Worm (Caenorhabditis elegans): Measurements from ENCODE around the gene spin-2.

spin-2 gene

ce11 chrIV:13093677-13094076, 6.9 kb downstream of the spin-2 start, which contains the start of the genes prcc-1 and C39E9.12:
Gene prcc-1, minus strand, starts transcription at chrIV:13093795.
Gene C39E9.12, plus strand, starts transcription at chrIV:13094007.
- TF ChIP-seq F13C5.2 (tag; optimal IDR thresholded peaks at IDR 0.05) (no peak), ceh-36 (tag; optimal IDR thresholded peaks at IDR 0.05) (no peak), tbx-37 (GFP tag; conservative IDR thresholded peaks at IDR 0.05) (no peak), aly-1 (tag; optimal IDR thresholded peaks at IDR 0.05) (no peak), hnd-1 (tag; optimal IDR thresholded peaks at IDR 0.05) (no peak), ceh-13 (GFP tag; optimal IDR thresholded peaks at IDR 0.05) (no peak), flt-1 (GFP tag; IDR thresholded peaks at IDR 0.05) (no peak), B0310.2 (tag; optimal IDR thresholded peaks at IDR 0.05) (no peak), sea-1 (GFP tag; conservative IDR thresholded peaks at IDR 0.05) (no peak), pes-1 (GFP tag; IDR thresholded peaks at IDR 0.05) (no peak), ets-7 (tag; optimal IDR thresholded peaks at IDR 0.05) (no peak), ama-1 (optimal IDR thresholded peaks at IDR 0.05) (no peak), hmg-4 (GFP tag; optimal IDR thresholded peaks at IDR 0.05) (no peak), tra-4 (tag; optimal IDR thresholded peaks at IDR 0.05) (no peak), scrt-1 (GFP tag; IDR thresholded peaks at IDR 0.05) (no peak), hmbx-1 (tag; optimal IDR thresholded peaks at IDR 0.05) (no peak)

ce11 chrIV:13095462-13095861, 8.7 kb downstream of the spin-2 start, which contains the start of gene rfc-3:
Gene rfc-3, plus strand, starts transcription at chrIV:13095762.
- TF ChIP-seq ama-1 (optimal IDR thresholded peaks at IDR 0.05) = peak; percentile 14
- no peak for TF ChIP-seq flt-1 (GFP tag; IDR thresholded peaks at IDR 0.05)

- TF ChIP-seq hmg-4 (GFP tag; optimal IDR thresholded peaks at IDR 0.05) (no peak), hnd-1 (tag; optimal IDR thresholded peaks at IDR 0.05) (no peak), ama-1 (optimal IDR thresholded peaks at IDR 0.05) (no peak), B0310.2 (tag; optimal IDR thresholded peaks at IDR 0.05) (no peak), aly-1 (tag; optimal IDR thresholded peaks at IDR 0.05) (no peak), tbx-11 (GFP tag; IDR thresholded peaks at IDR 0.05) (no peak), hmbx-1 (tag; optimal IDR thresholded peaks at IDR 0.05) (no peak), scrt-1 (GFP tag; IDR thresholded peaks at IDR 0.05) (no peak), ets-7 (tag; optimal IDR thresholded peaks at IDR 0.05) (no peak), F13C5.2 (tag; optimal IDR thresholded peaks at IDR 0.05) (no peak)
These were observed 10.0 kb downstream of the spin-2 start for ce11 chrIV:13096778-13097177.

DNA sequence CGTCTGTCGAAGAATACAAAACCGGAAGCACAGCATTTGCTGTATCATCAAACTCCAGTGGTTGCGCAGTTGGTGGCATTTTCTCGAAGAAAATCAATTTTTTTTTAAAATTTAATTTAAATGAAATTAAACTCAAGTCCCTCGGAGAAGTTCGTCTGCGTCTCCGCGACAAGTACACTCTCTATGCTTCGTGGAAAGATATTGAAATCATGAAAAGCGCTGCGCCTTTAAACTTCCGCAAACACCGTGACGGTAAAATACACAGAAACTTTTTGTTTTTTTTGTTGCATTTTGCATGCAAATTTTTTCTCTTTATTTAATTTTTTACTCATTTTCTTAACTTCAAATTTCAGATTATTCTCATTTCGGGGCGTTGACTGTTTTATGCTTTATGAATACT, 11.8 kb downstream of the spin-2 start, which contains the start of the genes dli-1, tin-9.2 and exos-4.1:
Gene dli-1, minus strand, starts transcription at position 141 of the 400 bp plus-strand sequence.
Gene tin-9.2, plus strand, starts transcription at position 344 of the 400 bp plus-strand sequence.
Gene exos-4.1, plus strand, starts transcription at position 348 of the 400 bp plus-strand sequence.
- TF ChIP-seq F13C5.2 (tag; optimal IDR thresholded peaks at IDR 0.05) (peak; percentile 41), B0310.2 (tag; optimal IDR thresholded peaks at IDR 0.05) (no peak)

ce11 chrIV:13100415-13100814, 13.6 kb downstream of the spin-2 start, which contains the start of gene fask-1:
Gene fask-1, plus strand, starts transcription at chrIV:13100715.
- TF ChIP-seq ceh-36 (tag; optimal IDR thresholded peaks at IDR 0.05) (no peak), pes-1 (GFP tag; IDR thresholded peaks at IDR 0.05) (no peak), hnd-1 (tag; optimal IDR thresholded peaks at IDR 0.05) (no peak), F13C5.2 (tag; optimal IDR thresholded peaks at IDR 0.05) (no peak)

DNA sequence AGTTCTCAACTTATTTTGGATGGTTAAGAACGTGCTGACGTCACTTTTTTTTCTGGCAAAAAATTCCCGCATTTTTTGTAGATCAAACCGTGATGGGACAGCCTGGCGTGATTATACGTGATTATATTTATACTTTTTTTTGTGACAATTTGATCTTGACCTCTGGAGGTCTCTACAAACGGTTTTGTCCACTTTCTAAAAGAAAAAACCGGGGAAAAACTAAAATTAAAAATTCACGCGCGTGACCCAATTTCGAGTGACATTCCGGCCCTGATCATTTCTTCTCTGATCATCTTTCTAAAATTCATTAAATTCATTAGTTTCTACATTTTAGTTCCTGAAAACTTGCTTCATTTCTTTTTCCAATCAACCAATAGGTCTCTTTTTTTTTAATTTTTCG, 18.1 kb downstream of the spin-2 start, which contains the start of gene rde-11:
Gene rde-11, plus strand, starts transcription at position 301 of the 400 bp plus-strand sequence.
- TF ChIP-seq tra-4 (tag; optimal IDR thresholded peaks at IDR 0.05) = no peak
- TF ChIP-seq pes-1 (GFP tag; IDR thresholded peaks at IDR 0.05) = no peak
- TF ChIP-seq scrt-1 (GFP tag; IDR thresholded peaks at IDR 0.05) = no peak
- no peak for TF ChIP-seq F13C5.2 (tag; optimal IDR thresholded peaks at IDR 0.05)
- no peak for TF ChIP-seq ceh-36 (tag; optimal IDR thresholded peaks at IDR 0.05)
- no peak for TF ChIP-seq tbx-37 (GFP tag; conservative IDR thresholded peaks at IDR 0.05)
- no peak for TF ChIP-seq sea-1 (GFP tag; conservative IDR thresholded peaks at IDR 0.05)
- no peak for TF ChIP-seq hmbx-1 (tag; optimal IDR thresholded peaks at IDR 0.05)
- TF ChIP-seq tbx-11 (GFP tag; IDR thresholded peaks at IDR 0.05) = no peak
- no peak for TF ChIP-seq hnd-1 (tag; optimal IDR thresholded peaks at IDR 0.05)
- no peak for TF ChIP-seq flt-1 (GFP tag; IDR thresholded peaks at IDR 0.05)
- no peak for TF ChIP-seq B0310.2 (tag; optimal IDR thresholded peaks at IDR 0.05)
- TF ChIP-seq aly-1 (tag; optimal IDR thresholded peaks at IDR 0.05) = no peak
- TF ChIP-seq hmg-4 (GFP tag; optimal IDR thresholded peaks at IDR 0.05) = no peak
- no peak for TF ChIP-seq ets-7 (tag; optimal IDR thresholded peaks at IDR 0.05)

ce11 chrIV:13107359-13107758, 20.6 kb downstream of the spin-2 start, which contains the start of gene B0564.2:
Gene B0564.2, plus strand, starts transcription at chrIV:13107659.
- TF ChIP-seq tra-4 (tag; optimal IDR thresholded peaks at IDR 0.05) = no peak
- no peak for TF ChIP-seq ama-1 (optimal IDR thresholded peaks at IDR 0.05)
- no peak for TF ChIP-seq pes-1 (GFP tag; IDR thresholded peaks at IDR 0.05)
- TF ChIP-seq tbx-37 (GFP tag; conservative IDR thresholded peaks at IDR 0.05) = no peak
- TF ChIP-seq ets-7 (tag; optimal IDR thresholded peaks at IDR 0.05) = no peak
- TF ChIP-seq F13C5.2 (tag; optimal IDR thresholded peaks at IDR 0.05) = no peak
- no peak for TF ChIP-seq hmbx-1 (tag; optimal IDR thresholded peaks at IDR 0.05)
- no peak for TF ChIP-seq flt-1 (GFP tag; IDR thresholded peaks at IDR 0.05)
- no peak for TF ChIP-seq ceh-36 (tag; optimal IDR thresholded peaks at IDR 0.05)
- TF ChIP-seq scrt-1 (GFP tag; IDR thresholded peaks at IDR 0.05) = no peak

ce11 chrIV:13108430-13108829, 21.6 kb downstream of the spin-2 start:
- no peak for TF ChIP-seq sea-1 (GFP tag; conservative IDR thresholded peaks at IDR 0.05)
- no peak for TF ChIP-seq ama-1 (optimal IDR thresholded peaks at IDR 0.05)
- no peak for TF ChIP-seq tra-4 (tag; optimal IDR thresholded peaks at IDR 0.05)
- no peak for TF ChIP-seq F13C5.2 (tag; optimal IDR thresholded peaks at IDR 0.05)
- TF ChIP-seq hnd-1 (tag; optimal IDR thresholded peaks at IDR 0.05) = no peak
